Worm (Caenorhabditis elegans): Measurements from ENCODE around the gene sre-49.

Gene sre-49

ce11 chrII:12339644-12340043 lies 21.0 kb downstream of the sre-49 start, which contains the start of gene sop-2:
Gene sop-2 (plus strand): TSS chrII:12339944.
- TF ChIP-seq nhr-21 (tag; optimal IDR thresholded peaks at IDR 0.05): no peak
- TF ChIP-seq nhr-23 (tag; optimal IDR thresholded peaks at IDR 0.05): no peak

- no peak for TF ChIP-seq lin-11 (tag; optimal IDR thresholded peaks at IDR 0.05)
- peak; percentile 24 for TF ChIP-seq unc-55 (GFP tag; optimal IDR thresholded peaks at IDR 0.05)
- TF ChIP-seq nhr-25 (tag; optimal IDR thresholded peaks at IDR 0.05): peak; percentile 17
- peak; percentile 28 for TF ChIP-seq nhr-129 (tag; optimal IDR thresholded peaks at IDR 0.05)
These were observed 23.1 kb downstream of the sre-49 start for ce11 chrII:12341566-12342223.

ce11 chrII:12342928-12343327 lies 24.3 kb downstream of the sre-49 start:
- TF ChIP-seq ZK546.5 (tag; optimal IDR thresholded peaks at IDR 0.05) (no peak), skn-1 (tag; optimal IDR thresholded peaks at IDR 0.05) (no peak), nhr-21 (tag; optimal IDR thresholded peaks at IDR 0.05) (no peak)

ce11 chrII:12343710-12344109 lies 25.1 kb downstream of the sre-49 start:
- TF ChIP-seq nhr-23 (tag; optimal IDR thresholded peaks at IDR 0.05) (no peak), lin-39 (tag; optimal IDR thresholded peaks at IDR 0.05) (no peak), nhr-10 (tag; optimal IDR thresholded peaks at IDR 0.05) (no peak), nhr-6 (tag; optimal IDR thresholded peaks at IDR 0.05) (no peak), ceh-16 (tag; optimal IDR thresholded peaks at IDR 0.05) (no peak), nhr-77 (tag; optimal IDR thresholded peaks at IDR 0.05) (no peak), nhr-25 (tag; optimal IDR thresholded peaks at IDR 0.05) (no peak), mdl-1 (tag; optimal IDR thresholded peaks at IDR 0.05) (no peak), aly-2 (tag; optimal IDR thresholded peaks at IDR 0.05) (no peak), Y55F3AM.14 (GFP tag; optimal IDR thresholded peaks at IDR 0.05) (no peak), alr-1 (tag; optimal IDR thresholded peaks at IDR 0.05) (no peak), C34F6.9 (tag; optimal IDR thresholded peaks at IDR 0.05) (no peak), nhr-11 (tag; optimal IDR thresholded peaks at IDR 0.05) (no peak)

ce11 chrII:12344787-12345186 lies 26.1 kb downstream of the sre-49 start, which contains the start of gene C44C11.6:
Gene C44C11.6 (plus strand): TSS chrII:12344809.
- peak; percentile 5 for TF ChIP-seq F13H6.1 (tag; optimal IDR thresholded peaks at IDR 0.05)
- TF ChIP-seq nhr-129 (tag; optimal IDR thresholded peaks at IDR 0.05): peak; percentile 11
- TF ChIP-seq Y55F3AM.14 (GFP tag; optimal IDR thresholded peaks at IDR 0.05): no peak

- TF ChIP-seq dmd-4 (tag; optimal IDR thresholded peaks at IDR 0.05) (no peak), lin-13 (GFP tag; optimal IDR thresholded peaks at IDR 0.05) (no peak), egl-27 (tag; optimal IDR thresholded peaks at IDR 0.05) (no peak), lsy-2 (tag; optimal IDR thresholded peaks at IDR 0.05) (no peak), unc-55 (GFP tag; optimal IDR thresholded peaks at IDR 0.05) (no peak), skn-1 (tag; optimal IDR thresholded peaks at IDR 0.05) (no peak), blmp-1 (tag; optimal IDR thresholded peaks at IDR 0.05; ENCODE audit: insufficient read depth) (no peak), nhr-6 (tag; optimal IDR thresholded peaks at IDR 0.05) (no peak), nhr-10 (tag; optimal IDR thresholded peaks at IDR 0.05) (no peak), nhr-237 (tag; optimal IDR thresholded peaks at IDR 0.05) (no peak)
These were observed 27.8 kb downstream of the sre-49 start for ce11 chrII:12346289-12346989.

- TF ChIP-seq lin-13 (GFP tag; optimal IDR thresholded peaks at IDR 0.05): no peak
- no peak for TF ChIP-seq alr-1 (tag; optimal IDR thresholded peaks at IDR 0.05)
- no peak for TF ChIP-seq nhr-11 (tag; optimal IDR thresholded peaks at IDR 0.05)
- TF ChIP-seq ceh-82 (tag; optimal IDR thresholded peaks at IDR 0.05): no peak
- TF ChIP-seq gmeb-1 (tag; optimal IDR thresholded peaks at IDR 0.05): no peak
- TF ChIP-seq egl-27 (tag; optimal IDR thresholded peaks at IDR 0.05): no peak
- TF ChIP-seq snpc-4 (tag; optimal IDR thresholded peaks at IDR 0.05): no peak
- no peak for TF ChIP-seq ztf-1 (GFP tag; conservative IDR thresholded peaks at IDR 0.05)
- no peak for TF ChIP-seq C34F6.9 (tag; optimal IDR thresholded peaks at IDR 0.05)
- TF ChIP-seq sma-9 (GFP tag; optimal IDR thresholded peaks at IDR 0.05): no peak
- TF ChIP-seq sma-9 (tag; optimal IDR thresholded peaks at IDR 0.05): no peak
These were observed 30.3 kb downstream of the sre-49 start for ce11 chrII:12348957-12349356.
